Worm (Caenorhabditis elegans) whole organism, late embryonic: Measurements from ENCODE around the gene F56D5.5.

Source experiments
- C38D4.7 ChIP-seq: fragments of 200-800 bp; sonication (Bioruptor generic); optimal IDR thresholded peaks from 2 replicates; lab custom pipeline; 2018; ENCODE audit warnings: mild to moderate bottlenecking, missing genetic modification characterization, moderate library complexity, missing compliant biosample characterization
- K02D7.2 ChIP-seq: sonication (generic microtip); optimal IDR thresholded peaks from 2 replicates; lab custom pipeline; 2017; ENCODE audit warnings: mild to moderate bottlenecking, missing genetic modification characterization, missing compliant biosample characterization
- K09A11.1 ChIP-seq: sonication (generic microtip); optimal IDR thresholded peaks from 2 replicates; lab custom pipeline; 2017; ENCODE audit warnings: antibody characterized with exemption, mild to moderate bottlenecking, missing genetic modification characterization, missing compliant biosample characterization; ENCODE audit not compliant: insufficient read depth
- Y22D7AL.16 ChIP-seq: sonication (generic microtip); optimal IDR thresholded peaks from 2 replicates; lab custom pipeline; 2016; ENCODE audit warnings: missing genetic modification characterization, missing compliant biosample characterization
- ahr-1 ChIP-seq: sonication (generic microtip); optimal IDR thresholded peaks from 2 replicates; lab custom pipeline; 2016; ENCODE audit warnings: missing genetic modification characterization, missing compliant biosample characterization
- ceh-14 ChIP-seq: sonication (generic microtip); optimal IDR thresholded peaks from 2 replicates; lab custom pipeline; 2016; ENCODE audit warnings: missing genotype, missing genetic modification characterization, missing compliant biosample characterization
- ceh-19 ChIP-seq: fragments of 200-800 bp; sonication (Bioruptor generic); optimal IDR thresholded peaks from 2 replicates; lab custom pipeline; 2018; ENCODE audit warnings: mild to moderate bottlenecking, missing genetic modification characterization, missing compliant biosample characterization
- ceh-2 ChIP-seq: sonication (generic microtip); optimal IDR thresholded peaks from 2 replicates; lab custom pipeline; 2016; ENCODE audit warnings: missing genotype, missing genetic modification characterization, missing compliant biosample characterization
- ceh-24 ChIP-seq: sonication (generic microtip); optimal IDR thresholded peaks from 2 replicates; lab custom pipeline; 2016; ENCODE audit warnings: mild to moderate bottlenecking, missing genetic modification characterization, missing compliant biosample characterization
- ceh-30 ChIP-seq: fragments of 150-350 bp; optimal IDR thresholded peaks from 2 replicates; lab custom pipeline; 2014; ENCODE audit warnings: missing biosample characterization, missing genetic modification characterization
- ceh-34 ChIP-seq: sonication (generic microtip); optimal IDR thresholded peaks from 2 replicates; lab custom pipeline; 2016; ENCODE audit warnings: mild to moderate bottlenecking, missing genetic modification characterization, missing compliant biosample characterization
- ceh-48 ChIP-seq: sonication (generic microtip); optimal IDR thresholded peaks from 2 replicates; lab custom pipeline; 2016; ENCODE audit warnings: missing genetic modification characterization, inconsistent platforms, missing compliant biosample characterization
- ceh-6 ChIP-seq: fragments of 200-800 bp; sonication (Bioruptor generic); optimal IDR thresholded peaks from 2 replicates; lab custom pipeline; 2018; ENCODE audit warnings: mild to moderate bottlenecking, missing genetic modification characterization, missing compliant biosample characterization
- ceh-9 ChIP-seq: sonication (generic microtip); optimal IDR thresholded peaks from 2 replicates; lab custom pipeline; 2016; ENCODE audit warnings: mild to moderate bottlenecking, missing genetic modification characterization, inconsistent platforms, missing compliant biosample characterization
- che-1 ChIP-seq: sonication (generic microtip); optimal IDR thresholded peaks from 2 replicates; lab custom pipeline; 2016; ENCODE audit warnings: mild to moderate bottlenecking, missing genetic modification characterization, missing compliant biosample characterization
- dve-1 ChIP-seq: sonication (generic microtip); optimal IDR thresholded peaks from 2 replicates; lab custom pipeline; 2017; ENCODE audit warnings: antibody characterized with exemption, mild to moderate bottlenecking, missing genetic modification characterization, missing compliant biosample characterization
- elt-2 ChIP-seq: sonication (generic microtip); optimal IDR thresholded peaks from 2 replicates; lab custom pipeline; 2016; ENCODE audit warnings: missing genetic modification reagents, missing genetic modification characterization, missing compliant biosample characterization
- elt-4 ChIP-seq: sonication (generic microtip); optimal IDR thresholded peaks from 2 replicates; lab custom pipeline; 2016; ENCODE audit warnings: missing genetic modification characterization, missing compliant biosample characterization
- ets-4 ChIP-seq: sonication (generic microtip); optimal IDR thresholded peaks from 2 replicates; lab custom pipeline; 2016; ENCODE audit warnings: missing genetic modification characterization, missing compliant biosample characterization
- eyg-1 ChIP-seq: sonication (generic microtip); optimal IDR thresholded peaks from 2 replicates; lab custom pipeline; 2016; ENCODE audit warnings: missing genotype, missing genetic modification characterization, missing compliant biosample characterization
- fax-1 ChIP-seq: sonication (generic microtip); optimal IDR thresholded peaks from 2 replicates; lab custom pipeline; 2016; ENCODE audit warnings: missing genotype, missing genetic modification characterization, missing compliant biosample characterization
- fkh-10 ChIP-seq: fragments of 150-350 bp; optimal IDR thresholded peaks from 2 replicates; lab custom pipeline; 2014; ENCODE audit warnings: missing biosample characterization, missing genetic modification reagents, missing genetic modification characterization
- fkh-6 ChIP-seq: sonication (generic microtip); optimal IDR thresholded peaks from 2 replicates; lab custom pipeline; 2016; ENCODE audit warnings: missing genetic modification characterization, missing compliant biosample characterization
- gmeb-2 ChIP-seq: sonication (generic microtip); optimal IDR thresholded peaks from 2 replicates; lab custom pipeline; 2016; ENCODE audit warnings: missing genetic modification characterization, inconsistent platforms, missing compliant biosample characterization
- hlh-30 ChIP-seq: sonication (generic microtip); optimal IDR thresholded peaks from 2 replicates; lab custom pipeline; 2017; ENCODE audit warnings: antibody characterized with exemption, missing genetic modification characterization, missing compliant biosample characterization; ENCODE audit not compliant: insufficient read depth
- hlh-6 ChIP-seq: sonication (generic microtip); optimal IDR thresholded peaks from 2 replicates; lab custom pipeline; 2016; ENCODE audit warnings: missing genotype, missing genetic modification characterization, missing compliant biosample characterization
- hlh-8 ChIP-seq: sonication (generic microtip); optimal IDR thresholded peaks from 2 replicates; lab custom pipeline; 2016; ENCODE audit warnings: missing genotype, missing genetic modification characterization, missing compliant biosample characterization
- lim-6 ChIP-seq: sonication (generic microtip); optimal IDR thresholded peaks from 2 replicates; lab custom pipeline; 2016; ENCODE audit warnings: missing genetic modification characterization, missing compliant biosample characterization
- madf-2 ChIP-seq: sonication (generic microtip); optimal IDR thresholded peaks from 2 replicates; lab custom pipeline; 2017; ENCODE audit warnings: missing genetic modification characterization, missing compliant biosample characterization
- nfya-1 ChIP-seq: sonication (generic microtip); optimal IDR thresholded peaks from 2 replicates; lab custom pipeline; 2017; ENCODE audit warnings: missing genetic modification characterization, mild to moderate bottlenecking, missing compliant biosample characterization, antibody characterized with exemption, moderate library complexity
- npax-4 ChIP-seq: sonication (generic microtip); optimal IDR thresholded peaks from 2 replicates; lab custom pipeline; 2016; ENCODE audit warnings: missing genetic modification characterization, missing compliant biosample characterization
- odd-2 ChIP-seq: sonication (generic microtip); optimal IDR thresholded peaks from 2 replicates; lab custom pipeline; 2017; ENCODE audit warnings: antibody characterized with exemption, mild to moderate bottlenecking, missing genetic modification characterization, missing compliant biosample characterization
- pat-9 ChIP-seq: fragments of 200-800 bp; sonication (Bioruptor generic); optimal IDR thresholded peaks from 2 replicates; lab custom pipeline; 2018; ENCODE audit warnings: mild to moderate bottlenecking, missing genetic modification characterization, moderate library complexity, missing compliant biosample characterization
- pqm-1 ChIP-seq: sonication (generic microtip); optimal IDR thresholded peaks from 2 replicates; lab custom pipeline; 2016; ENCODE audit warnings: missing genetic modification characterization, missing compliant biosample characterization
- pros-1 ChIP-seq: fragments of 150-350 bp; optimal IDR thresholded peaks from 2 replicates; lab custom pipeline; 2014; ENCODE audit warnings: missing biosample characterization, missing genetic modification reagents, missing genetic modification characterization
- ref-2 ChIP-seq: sonication (generic microtip); optimal IDR thresholded peaks from 2 replicates; lab custom pipeline; 2016; ENCODE audit warnings: missing genetic modification characterization, missing compliant biosample characterization
- rnt-1 ChIP-seq: sonication (generic microtip); optimal IDR thresholded peaks from 2 replicates; lab custom pipeline; 2016; ENCODE audit warnings: missing genetic modification characterization, missing compliant biosample characterization
- sdc-2 ChIP-seq: sonication (generic microtip); optimal IDR thresholded peaks from 2 replicates; lab custom pipeline; 2016; ENCODE audit warnings: missing genotype, missing genetic modification characterization, missing compliant biosample characterization
- sox-2 ChIP-seq: fragments of 200-800 bp; sonication (Bioruptor generic); IDR thresholded peaks from 2 replicates; pipeline ENCODE4 v1.3.6; 2022; ENCODE audit warnings: missing genetic modification reagents, missing genetic modification characterization, missing compliant biosample characterization
- unc-3 ChIP-seq, 2 experiments: fragments of 200-800 bp in 1 of 2; sonication (Bioruptor generic) in 1 of 2; sonication (generic microtip) in 1 of 2; conservative IDR thresholded peaks in 1 of 2; optimal IDR thresholded peaks in 1 of 2; 2 replicates each; pipeline versions ENCODE4 v1.3.6 to Lab custom; 2016 to 2022; ENCODE audit warnings: missing compliant biosample characterization in 2 of 2, missing genetic modification characterization in 2 of 2, missing genetic modification reagents in 1 of 2
- unc-42 ChIP-seq: sonication (generic microtip); optimal IDR thresholded peaks from 2 replicates; lab custom pipeline; 2016; ENCODE audit warnings: missing genotype, missing genetic modification characterization, missing compliant biosample characterization
- unc-55 ChIP-seq: sonication (generic microtip); optimal IDR thresholded peaks from 2 replicates; lab custom pipeline; 2017; ENCODE audit warnings: missing biosample characterization, missing genetic modification reagents, missing genetic modification characterization
- ztf-16 ChIP-seq: sonication (generic microtip); optimal IDR thresholded peaks from 2 replicates; lab custom pipeline; 2017; ENCODE audit warnings: missing genetic modification characterization, missing compliant biosample characterization

The F56D5.5 gene

DNA sequence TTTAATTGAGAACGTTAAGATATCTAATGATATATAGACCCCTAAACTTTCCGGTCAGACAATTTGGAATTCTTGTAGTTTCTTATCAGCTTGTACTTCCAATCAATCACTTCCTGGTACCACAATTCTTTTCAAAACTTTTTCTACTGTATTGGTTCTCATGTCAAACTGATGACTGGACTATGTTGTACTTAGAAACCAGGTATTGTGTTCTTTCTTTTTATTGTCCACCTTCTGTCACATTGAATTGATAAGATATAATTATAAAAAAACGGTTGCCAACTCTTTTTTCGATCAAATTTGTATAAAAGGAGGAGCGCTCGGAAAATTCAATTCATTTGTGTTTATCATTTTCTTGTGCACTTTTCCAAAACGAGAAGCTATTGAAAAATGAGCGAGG is 29.6 kb downstream of the F56D5.5 start, which contains the start of gene C10C5.4:
TSS of gene C10C5.4 (plus strand) at position 281 of the 400 bp plus-strand sequence.
- TF ChIP-seq nfya-1 (tag; lab: Kevin White, UChicago) = no peak
- TF ChIP-seq madf-2 (tag; lab: Kevin White, UChicago) = no peak
- TF ChIP-seq odd-2 (tag; lab: Kevin White, UChicago) = no peak
- no peak for TF ChIP-seq K09A11.1 (tag; lab: Kevin White, UChicago)
- no peak for TF ChIP-seq fkh-10 (GFP tag; lab: Kevin White, UChicago)
- no peak for TF ChIP-seq hlh-30
- no peak for TF ChIP-seq ceh-30
- no peak for TF ChIP-seq pqm-1 (tag; lab: Kevin White, UChicago)
- no peak for TF ChIP-seq ztf-16 (tag; lab: Kevin White, UChicago)
- TF ChIP-seq ceh-6 (GFP tag; lab: Kevin White, UChicago) = no peak
- TF ChIP-seq che-1 (tag; lab: Kevin White, UChicago) = no peak
- TF ChIP-seq dve-1 (tag; lab: Kevin White, UChicago) = no peak
- no peak for TF ChIP-seq ceh-24 (tag; lab: Kevin White, UChicago)
- no peak for TF ChIP-seq gmeb-2 (tag; lab: Kevin White, UChicago)
- no peak for TF ChIP-seq elt-4
- no peak for TF ChIP-seq ceh-2
- TF ChIP-seq ceh-14 (tag; lab: Kevin White, UChicago) = no peak
- TF ChIP-seq unc-42 (tag; lab: Kevin White, UChicago) = no peak
- TF ChIP-seq rnt-1 = no peak
- TF ChIP-seq ahr-1 (tag; lab: Kevin White, UChicago) = no peak

DNA sequence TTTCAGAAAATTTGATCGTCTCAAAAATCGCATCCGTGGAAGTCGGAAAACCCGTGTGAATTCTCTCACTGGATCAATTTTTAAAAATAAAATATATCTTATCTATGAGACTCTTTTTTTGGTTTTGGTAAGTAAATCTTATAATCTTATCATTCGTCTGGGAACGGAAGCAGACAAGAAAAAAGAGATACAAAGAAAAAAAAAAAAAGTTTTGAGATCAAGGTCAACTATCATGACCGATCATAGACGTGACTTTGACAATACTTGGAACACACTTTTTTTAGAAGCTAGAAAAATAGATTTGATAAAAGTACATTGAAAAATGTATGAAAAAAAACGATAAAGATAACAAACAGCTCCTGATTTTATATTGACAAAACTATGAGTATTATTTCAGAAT is 31.4 kb downstream of the F56D5.5 start:
- TF ChIP-seq sdc-2 (tag; lab: Kevin White, UChicago) = no peak
- TF ChIP-seq hlh-8 (tag; lab: Kevin White, UChicago) = no peak
- TF ChIP-seq pat-9 (tag; lab: Kevin White, UChicago) = no peak
- no peak for TF ChIP-seq K09A11.1 (tag; lab: Kevin White, UChicago)
- TF ChIP-seq unc-3 (GFP tag; conservative IDR thresholded peaks at IDR 0.05; lab: Robert Waterston, UW) = no peak
- TF ChIP-seq unc-3 (tag; optimal IDR thresholded peaks at IDR 0.05; lab: Kevin White, UChicago) = no peak
- TF ChIP-seq npax-4 (tag; lab: Kevin White, UChicago) = no peak
- TF ChIP-seq ztf-16 (tag; lab: Kevin White, UChicago) = no peak
- TF ChIP-seq ceh-48 (tag; lab: Kevin White, UChicago) = no peak
- TF ChIP-seq C38D4.7 = no peak
- TF ChIP-seq ceh-14 (tag; lab: Kevin White, UChicago) = no peak
- no peak for TF ChIP-seq unc-55 (GFP tag; lab: Kevin White, UChicago)
- TF ChIP-seq ets-4 (tag; lab: Kevin White, UChicago) = no peak
- no peak for TF ChIP-seq gmeb-2 (tag; lab: Kevin White, UChicago)
- TF ChIP-seq K02D7.2 (tag; lab: Kevin White, UChicago) = no peak

DNA sequence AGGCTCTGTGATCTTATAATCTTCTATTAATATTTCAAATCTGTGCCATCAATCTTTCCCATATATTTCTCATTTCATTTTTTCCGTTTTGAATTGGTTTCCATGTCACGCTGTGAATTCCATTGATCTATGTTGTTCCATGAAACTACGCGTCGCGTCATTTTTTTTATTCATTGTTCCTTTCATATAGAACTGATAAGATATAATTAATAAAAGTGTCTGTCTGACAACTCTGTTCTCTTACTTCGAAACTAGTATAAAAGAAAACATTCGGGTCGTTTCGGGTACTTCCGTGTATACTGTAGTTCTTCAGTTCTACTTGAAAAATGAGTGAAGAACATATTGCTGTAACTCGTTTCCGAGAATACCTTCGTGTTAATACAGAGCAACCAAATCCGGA is 33.4 kb downstream of the F56D5.5 start, which contains the start of gene C10C5.3:
TSS of gene C10C5.3 (plus strand) at position 301 of the 400 bp plus-strand sequence.
- TF ChIP-seq ceh-9 (tag; lab: Kevin White, UChicago) (no peak), fkh-6 (no peak), unc-55 (GFP tag; lab: Kevin White, UChicago) (no peak), sdc-2 (tag; lab: Kevin White, UChicago) (no peak), fax-1 (no peak), hlh-6 (tag; lab: Kevin White, UChicago) (no peak), ceh-19 (GFP tag; lab: Kevin White, UChicago) (no peak), pros-1 (tag; lab: Kevin White, UChicago) (no peak), eyg-1 (tag; lab: Kevin White, UChicago) (no peak), Y22D7AL.16 (no peak), ref-2 (tag; lab: Kevin White, UChicago) (no peak), npax-4 (tag; lab: Kevin White, UChicago) (no peak), ceh-34 (tag; lab: Kevin White, UChicago) (no peak), sox-2 (GFP tag; lab: Robert Waterston, UW) (no peak), ceh-24 (tag; lab: Kevin White, UChicago) (no peak), elt-2 (tag; lab: Kevin White, UChicago) (no peak), K09A11.1 (tag; lab: Kevin White, UChicago) (no peak), lim-6 (no peak), ztf-16 (tag; lab: Kevin White, UChicago) (no peak)
